Worm (Caenorhabditis elegans): ENCODE measurements around the gene srt-4.
"Not testable (repeated sequence)": the region's sequence is repeated elsewhere in the genome, so short reads cannot be mapped to it uniquely, and the experiment has no call there.

ce11 chrV:2598830-2599229 is 21.1 kb downstream of the srt-4 start, which contains the start of gene F53E10.5:
- not testable (repeated sequence) for TF ChIP-seq him-1, W03F9.2 (tag; optimal IDR thresholded peaks at IDR 0.05)

All from whole organism, L4/young adult.